Worm (Caenorhabditis elegans) whole organism, L4 larva: ENCODE results near the gene trcs-1.

ENCODE experiments used
- F10B5.3 ChIP-seq: sonication (generic microtip); optimal IDR thresholded peaks from 2 replicates; lab custom pipeline; 2016; ENCODE audit warnings: mild to moderate bottlenecking, missing genetic modification characterization, missing compliant biosample characterization
- T26A8.4 ChIP-seq: fragments of 200-800 bp; sonication (Bioruptor generic); IDR thresholded peaks from 2 replicates; pipeline ENCODE4 v1.3.6; 2022; ENCODE audit warnings: missing genetic modification characterization, missing compliant biosample characterization
- Y75B8A.6 ChIP-seq: fragments of 200-800 bp; sonication (Bioruptor generic); IDR thresholded peaks from 2 replicates; pipeline ENCODE4 v1.3.6; 2022; ENCODE audit warnings: missing genetic modification reagents, missing genetic modification characterization, missing compliant biosample characterization
- aha-1 ChIP-seq: fragments of 150-350 bp; peaks from one replicate; lab custom pipeline; 2014; ENCODE audit warnings: missing biosample characterization, missing genetic modification characterization
- attf-4 ChIP-seq: sonication (generic microtip); optimal IDR thresholded peaks from 3 replicates; lab custom pipeline; 2017; ENCODE audit warnings: missing biosample characterization, missing genetic modification characterization
- ceh-28 ChIP-seq: fragments of 150-350 bp; optimal IDR thresholded peaks from 2 replicates; lab custom pipeline; 2014; ENCODE audit warnings: missing biosample characterization, missing genetic modification reagents, missing genetic modification characterization
- ceh-32 ChIP-seq: sonication (generic microtip); optimal IDR thresholded peaks from 2 replicates; lab custom pipeline; 2016; ENCODE audit warnings: mild to moderate bottlenecking, missing genetic modification characterization, missing compliant biosample characterization; ENCODE audit not compliant: poor library complexity
- cey-2 ChIP-seq: sonication (generic microtip); optimal IDR thresholded peaks from 3 replicates; lab custom pipeline; 2017; ENCODE audit warnings: missing genetic modification characterization, mild to moderate bottlenecking, missing compliant biosample characterization, antibody characterized with exemption, borderline replicate concordance; ENCODE audit not compliant: insufficient read depth
- ctbp-1 ChIP-seq: fragments of 200-800 bp; sonication (Bioruptor generic); IDR thresholded peaks from 2 replicates; pipeline ENCODE4 v1.3.6; 2022; ENCODE audit warnings: missing genetic modification reagents, missing genetic modification characterization, missing compliant biosample characterization
- daf-16 ChIP-seq, 3 experiments: sonication (generic microtip); optimal IDR thresholded peaks; 2 replicates each; lab custom pipeline; 2016 to 2017; ENCODE audit warnings: missing genetic modification characterization in 3 of 3, missing genetic modification reagents in 3 of 3, mild to moderate bottlenecking in 2 of 3, missing compliant biosample characterization in 2 of 3, missing biosample characterization in 1 of 3, moderate library complexity in 1 of 3
- daf-19 ChIP-seq: fragments of 200-800 bp; sonication (Bioruptor generic); conservative IDR thresholded peaks from 2 replicates; pipeline ENCODE4 v1.3.6; 2022; ENCODE audit warnings: missing genetic modification characterization, missing compliant biosample characterization
- dmd-8 ChIP-seq: fragments of 200-800 bp; sonication (Bioruptor generic); IDR thresholded peaks from 2 replicates; pipeline ENCODE4 v1.3.6; 2022; ENCODE audit warnings: missing genetic modification characterization, missing compliant biosample characterization
- dmd-9 ChIP-seq: fragments of 200-800 bp; sonication (Bioruptor generic); IDR thresholded peaks from 2 replicates; pipeline ENCODE4 v1.3.6; 2022; ENCODE audit warnings: missing genetic modification reagents, missing genetic modification characterization, missing compliant biosample characterization
- egl-27 ChIP-seq: sonication (generic microtip); optimal IDR thresholded peaks from 3 replicates; lab custom pipeline; 2017; ENCODE audit warnings: missing biosample characterization, missing genetic modification reagents, missing genetic modification characterization
- egl-43 ChIP-seq: fragments of 200-800 bp; sonication (Bioruptor generic); IDR thresholded peaks from 2 replicates; pipeline ENCODE4 v1.3.6; 2022; ENCODE audit warnings: missing genetic modification reagents, missing genetic modification characterization, missing compliant biosample characterization
- fkh-10 ChIP-seq: fragments of 150-350 bp; optimal IDR thresholded peaks from 2 replicates; lab custom pipeline; 2014; ENCODE audit warnings: missing biosample characterization, missing genetic modification reagents, missing genetic modification characterization
- fos-1 ChIP-seq: fragments of 150-350 bp; optimal IDR thresholded peaks from 2 replicates; lab custom pipeline; 2014; ENCODE audit warnings: missing biosample characterization, missing genetic modification characterization
- gei-8 ChIP-seq: fragments of 200-800 bp; sonication (Bioruptor generic); optimal IDR thresholded peaks from 2 replicates; lab custom pipeline; 2018; ENCODE audit warnings: mild to moderate bottlenecking, missing genetic modification characterization, missing compliant biosample characterization
- hlh-11 ChIP-seq: fragments of 200-800 bp; sonication (Bioruptor generic); optimal IDR thresholded peaks from 2 replicates; lab custom pipeline; 2018; ENCODE audit warnings: mild to moderate bottlenecking, missing genetic modification characterization, missing compliant biosample characterization
- hlh-30 ChIP-seq: sonication (generic microtip); optimal IDR thresholded peaks from 2 replicates; lab custom pipeline; 2017; ENCODE audit warnings: antibody characterized with exemption, mild to moderate bottlenecking, missing genetic modification characterization, missing compliant biosample characterization; ENCODE audit not compliant: insufficient read depth
- lin-1 ChIP-seq: fragments of 200-800 bp; sonication (Bioruptor generic); IDR thresholded peaks from 2 replicates; pipeline ENCODE4 v1.3.6; 2022; ENCODE audit warnings: missing genetic modification reagents, missing genetic modification characterization, missing compliant biosample characterization
- lsy-2 ChIP-seq, 2 experiments: fragments of 150-350 bp in 1 of 2; sonication (generic microtip) in 1 of 2; optimal IDR thresholded peaks; 2 replicates each; lab custom pipeline; 2014 to 2017; ENCODE audit warnings: missing biosample characterization in 2 of 2, missing genetic modification characterization in 2 of 2
- mdl-1 ChIP-seq, 2 experiments: fragments of 150-350 bp in 1 of 2; sonication (generic microtip) in 1 of 2; optimal IDR thresholded peaks; 2 replicates each; lab custom pipeline; 2014 to 2017; ENCODE audit warnings: missing biosample characterization in 2 of 2, missing genetic modification characterization in 2 of 2
- mdt-29 ChIP-seq: fragments of 200-800 bp; sonication (Bioruptor generic); IDR thresholded peaks from 2 replicates; pipeline ENCODE4 v1.3.6; 2022; ENCODE audit warnings: missing genetic modification reagents, missing genetic modification characterization, missing compliant biosample characterization
- mep-1 ChIP-seq: fragments of 150-350 bp; sonication (generic microtip); optimal IDR thresholded peaks from 3 replicates; lab custom pipeline; 2014; ENCODE audit warnings: missing biosample characterization, missing genetic modification characterization
- mxl-2 ChIP-seq: fragments of 200-800 bp; sonication (Bioruptor generic); conservative IDR thresholded peaks from 2 replicates; pipeline ENCODE4 v1.3.6; 2022; ENCODE audit warnings: missing genetic modification reagents, missing genetic modification characterization, missing compliant biosample characterization
- nhr-111 ChIP-seq: fragments of 200-800 bp; sonication (Bioruptor generic); optimal IDR thresholded peaks from 2 replicates; lab custom pipeline; 2018; ENCODE audit warnings: mild to moderate bottlenecking, missing genetic modification characterization, missing compliant biosample characterization
- nhr-28 ChIP-seq: fragments of 150-350 bp; optimal IDR thresholded peaks from 2 replicates; lab custom pipeline; 2014; ENCODE audit warnings: missing biosample characterization, missing genetic modification characterization
- nhr-48 ChIP-seq: sonication (generic microtip); optimal IDR thresholded peaks from 2 replicates; lab custom pipeline; 2016; ENCODE audit warnings: mild to moderate bottlenecking, missing genetic modification characterization, missing compliant biosample characterization
- php-3 ChIP-seq: fragments of 200-800 bp; sonication (Bioruptor generic); IDR thresholded peaks from 2 replicates; pipeline ENCODE4 v1.3.6; 2022; ENCODE audit warnings: missing genetic modification reagents, missing genetic modification characterization, missing compliant biosample characterization
- skn-1 ChIP-seq: fragments of 150-350 bp; optimal IDR thresholded peaks from 2 replicates; lab custom pipeline; 2014; ENCODE audit warnings: missing biosample characterization, missing genetic modification characterization
- spr-3 ChIP-seq: fragments of 200-800 bp; sonication (Bioruptor generic); optimal IDR thresholded peaks from 2 replicates; lab custom pipeline; 2018; ENCODE audit warnings: mild to moderate bottlenecking, missing genetic modification characterization, missing compliant biosample characterization
- tag-97 ChIP-seq: fragments of 200-800 bp; sonication (Bioruptor generic); IDR thresholded peaks from 2 replicates; pipeline ENCODE4 v1.3.6; 2022; ENCODE audit warnings: missing genetic modification characterization, missing compliant biosample characterization
- unc-39 ChIP-seq: sonication (generic microtip); optimal IDR thresholded peaks from 2 replicates; lab custom pipeline; 2017; ENCODE audit warnings: missing biosample characterization, missing genetic modification characterization
- unc-62 ChIP-seq, 3 experiments: fragments of 150-350 bp in 1 of 3; sonication (generic microtip); optimal IDR thresholded peaks in 2 of 3; peaks in 1 of 3; 1 replicate in 1 of 3; 2 replicates in 2 of 3; lab custom pipeline; 2014 to 2017; ENCODE audit warnings: missing biosample characterization in 3 of 3, missing genetic modification characterization in 3 of 3, missing genetic modification reagents in 3 of 3, missing genotype in 1 of 3
- zfp-3 ChIP-seq: fragments of 200-800 bp; sonication (Bioruptor generic); conservative IDR thresholded peaks from 2 replicates; pipeline ENCODE4 v1.3.6; 2022; ENCODE audit warnings: missing genetic modification reagents, missing genetic modification characterization, missing compliant biosample characterization
- ztf-11 ChIP-seq: fragments of 150-350 bp; optimal IDR thresholded peaks from 2 replicates; lab custom pipeline; 2014; ENCODE audit warnings: missing biosample characterization, missing genetic modification characterization
- ztf-7 ChIP-seq: fragments of 150-350 bp; optimal IDR thresholded peaks from 2 replicates; lab custom pipeline; 2014; ENCODE audit warnings: missing biosample characterization, missing genetic modification characterization

The trcs-1 gene

ce11 chrIV:9633889-9634288 lies 45.3 kb upstream of the trcs-1 start (continued):
- TF ChIP-seq dmd-8 (GFP tag; lab: Robert Waterston, UW) = no peak
- no peak for TF ChIP-seq skn-1 (tag; lab: Kevin White, UChicago)
- no peak for TF ChIP-seq mep-1 (tag; lab: Kevin White, UChicago)
- no peak for TF ChIP-seq dmd-9 (GFP tag; lab: Robert Waterston, UW)
- TF ChIP-seq lsy-2 (tag; optimal IDR thresholded peaks at IDR 0.05; lab: Kevin White, UChicago) = no peak
- no peak for TF ChIP-seq mxl-2 (GFP tag; lab: Robert Waterston, UW)
- no peak for TF ChIP-seq T26A8.4 (GFP tag; lab: Robert Waterston, UW)
- peak; percentile 37 for TF ChIP-seq cey-2 (tag; lab: Kevin White, UChicago)
- TF ChIP-seq nhr-111 = no peak
- TF ChIP-seq egl-43 (GFP tag; lab: Robert Waterston, UW) = no peak

- no peak for TF ChIP-seq lin-1 (GFP tag; lab: Robert Waterston, UW)
- peak in 1 of 2 experiments; percentile 26 for TF ChIP-seq mdl-1 (tag; optimal IDR thresholded peaks at IDR 0.05; lab: Kevin White, UChicago)
- TF ChIP-seq mdt-29 (GFP tag; lab: Robert Waterston, UW) = no peak
- TF ChIP-seq attf-4 = no peak
- TF ChIP-seq fos-1 (tag; lab: Kevin White, UChicago) = no peak
- no peak for TF ChIP-seq zfp-3 (GFP tag; lab: Robert Waterston, UW)
- no peak for TF ChIP-seq dmd-8 (GFP tag; lab: Robert Waterston, UW)
- no peak for TF ChIP-seq ceh-28
- TF ChIP-seq fkh-10 (GFP tag; lab: Kevin White, UChicago) = no peak
- no peak for TF ChIP-seq gei-8 (GFP tag; lab: Kevin White, UChicago)
- TF ChIP-seq ztf-11 (tag; lab: Kevin White, UChicago) = no peak
- TF ChIP-seq dmd-9 (GFP tag; lab: Robert Waterston, UW) = no peak
- TF ChIP-seq tag-97 (GFP tag; lab: Robert Waterston, UW) = no peak
- TF ChIP-seq hlh-11 (tag; lab: Kevin White, UChicago) = peak; percentile 32
- no peak for TF ChIP-seq ztf-7 (tag; lab: Kevin White, UChicago)
- peak in 1 of 2 experiments; percentile 9 for TF ChIP-seq unc-62 (GFP tag; optimal IDR thresholded peaks at IDR 0.05 in 1 of 2; lab: Kevin White, UChicago)
- no peak for TF ChIP-seq unc-62 (tag; optimal IDR thresholded peaks at IDR 0.05; lab: Kevin White, UChicago)
- no peak for TF ChIP-seq php-3 (GFP tag; lab: Robert Waterston, UW)
- no peak for TF ChIP-seq ctbp-1 (GFP tag; lab: Robert Waterston, UW)
- no peak for TF ChIP-seq ceh-32 (tag; lab: Kevin White, UChicago)
- TF ChIP-seq aha-1 (tag; lab: Kevin White, UChicago) = peak; percentile 44
- peak; percentile 10 for TF ChIP-seq nhr-48 (tag; lab: Kevin White, UChicago)
- TF ChIP-seq daf-16 (GFP tag; optimal IDR thresholded peaks at IDR 0.05; lab: Kevin White, UChicago) = no peak
- no peak for TF ChIP-seq daf-16 (tag; optimal IDR thresholded peaks at IDR 0.05; lab: Kevin White, UChicago)
- no peak for TF ChIP-seq egl-27 (tag; lab: Kevin White, UChicago)
- no peak for TF ChIP-seq unc-39 (tag; lab: Kevin White, UChicago)
- no peak for TF ChIP-seq daf-19
- peak; percentile 41 for TF ChIP-seq hlh-30 (tag; lab: Kevin White, UChicago)
- no peak for TF ChIP-seq F10B5.3 (tag; lab: Kevin White, UChicago)
- TF ChIP-seq nhr-28 = no peak
- no peak for TF ChIP-seq spr-3 (GFP tag; lab: Kevin White, UChicago)
- no peak for TF ChIP-seq Y75B8A.6 (GFP tag; lab: Robert Waterston, UW)
- TF ChIP-seq, all 104 proteins: peak for 6
These were observed 44.4 kb upstream of the trcs-1 start for ce11 chrIV:9632966-9633494.
